Fruit fly (Drosophila melanogaster): Measurements from ENCODE around the gene mus312.

The mus312 gene

dm6 chr3L:7361095-7361522 is 32.2 kb downstream of the mus312 start (continued):
- TF ChIP-seq CG12769 (tag; optimal IDR thresholded peaks at IDR 0.05) (peak; percentile 51), CG16779 (GFP tag; IDR thresholded peaks at IDR 0.05) (no peak), CG15601 (tag; optimal IDR thresholded peaks at IDR 0.05) (no peak), CG17186 (GFP tag; optimal IDR thresholded peaks at IDR 0.05) (no peak), emc (GFP tag; optimal IDR thresholded peaks at IDR 0.05) (no peak), CG1603 (tag; optimal IDR thresholded peaks at IDR 0.05) (peak; percentile 2), Hand (GFP tag; optimal IDR thresholded peaks at IDR 0.05) (no peak), zen2 (GFP tag; IDR thresholded peaks at IDR 0.05; ENCODE audit: partially characterized antibody) (no peak), ham (GFP tag; IDR thresholded peaks at IDR 0.05) (no peak), CG18011 (GFP tag; optimal IDR thresholded peaks at IDR 0.05) (no peak), pnt (GFP tag; optimal IDR thresholded peaks at IDR 0.05) (no peak), Spps (tag; optimal IDR thresholded peaks at IDR 0.05) (no peak), CG31365 (tag; optimal IDR thresholded peaks at IDR 0.05) (no peak), Neu2 (GFP tag; optimal IDR thresholded peaks at IDR 0.05; ENCODE audit: borderline replicate concordance) (no peak), CG32772 (GFP tag; IDR thresholded peaks at IDR 0.05) (no peak), CG6683 (GFP tag; optimal IDR thresholded peaks at IDR 0.05) (no peak), kay (GFP tag; optimal IDR thresholded peaks at IDR 0.05) (no peak), CG7963 (GFP tag; IDR thresholded peaks at IDR 0.05; ENCODE audit: partially characterized antibody) (no peak), CG11560 (tag; IDR thresholded peaks at IDR 0.05) (no peak), sens-2 (GFP tag; IDR thresholded peaks at IDR 0.05) (no peak), Rx (GFP tag; IDR thresholded peaks at IDR 0.05) (no peak), CG14050 (GFP tag; IDR thresholded peaks at IDR 0.05) (no peak), ase (GFP tag; IDR thresholded peaks at IDR 0.05) (no peak), Meics (GFP tag; optimal IDR thresholded peaks at IDR 0.05) (peak; percentile 56), CG1024 (GFP tag; IDR thresholded peaks at IDR 0.05) (peak; percentile 46; the same call in 1 of the 2 replicates), Dek (tag; optimal IDR thresholded peaks at IDR 0.05) (no peak), CG17385 (GFP tag; optimal IDR thresholded peaks at IDR 0.05) (no peak), Trl (optimal IDR thresholded peaks at IDR 0.05) (peak; percentile 45 to 57), Trl (GFP tag; optimal IDR thresholded peaks at IDR 0.05) (no peak), insv (GFP tag; optimal IDR thresholded peaks at IDR 0.05) (peak in 1 of 2 experiments; percentile 75), CG1529 (GFP tag; optimal IDR thresholded peaks at IDR 0.05) (no peak), dpn (GFP tag; optimal IDR thresholded peaks at IDR 0.05) (no peak), CG3847 (GFP tag; IDR thresholded peaks at IDR 0.05) (no peak), CG15011 (GFP tag; optimal IDR thresholded peaks at IDR 0.05) (no peak), CG3407 (GFP tag; optimal IDR thresholded peaks at IDR 0.05) (no peak), Dref (GFP tag; IDR thresholded peaks at IDR 0.05) (no peak), CG13424 (tag; optimal IDR thresholded peaks at IDR 0.05) (no peak), CG13296 (GFP tag; optimal IDR thresholded peaks at IDR 0.05) (peak; percentile 17), Scr (GFP tag; IDR thresholded peaks at IDR 0.05; ENCODE audit: partially characterized antibody) (no peak), bbx (GFP tag; IDR thresholded peaks at IDR 0.05; ENCODE audit: partially characterized antibody) (peak; percentile 16; the same call in 1 of the 2 replicates), CG4360 (GFP tag; IDR thresholded peaks at IDR 0.05) (no peak), sob (GFP tag; IDR thresholded peaks at IDR 0.05) (no peak), croc (GFP tag; conservative IDR thresholded peaks at IDR 0.05) (no peak), CG2129 (GFP tag; IDR thresholded peaks at IDR 0.05; ENCODE audit: partially characterized antibody) (no peak), B-H2 (GFP tag; optimal IDR thresholded peaks at IDR 0.05) (no peak), CG1832 (GFP tag; optimal IDR thresholded peaks at IDR 0.05) (peak; percentile 22), CG11695 (GFP tag; IDR thresholded peaks at IDR 0.05) (no peak), Myb (GFP tag; optimal IDR thresholded peaks at IDR 0.05) (no peak), en (GFP tag; optimal IDR thresholded peaks at IDR 0.05) (no peak), exex (tag; optimal IDR thresholded peaks at IDR 0.05) (peak; percentile 71), Elba2 (GFP tag; optimal IDR thresholded peaks at IDR 0.05) (peak; percentile 88), chm (GFP tag; IDR thresholded peaks at IDR 0.05) (no peak)

Measured in whole organism, embryonic.